Worm (Caenorhabditis elegans): ENCODE data around the gene nhr-247.
"Not testable (repeated sequence)": the region's sequence is repeated elsewhere in the genome, so short reads cannot be mapped to it uniquely, and the experiment has no call there.

Gene nhr-247

DNA sequence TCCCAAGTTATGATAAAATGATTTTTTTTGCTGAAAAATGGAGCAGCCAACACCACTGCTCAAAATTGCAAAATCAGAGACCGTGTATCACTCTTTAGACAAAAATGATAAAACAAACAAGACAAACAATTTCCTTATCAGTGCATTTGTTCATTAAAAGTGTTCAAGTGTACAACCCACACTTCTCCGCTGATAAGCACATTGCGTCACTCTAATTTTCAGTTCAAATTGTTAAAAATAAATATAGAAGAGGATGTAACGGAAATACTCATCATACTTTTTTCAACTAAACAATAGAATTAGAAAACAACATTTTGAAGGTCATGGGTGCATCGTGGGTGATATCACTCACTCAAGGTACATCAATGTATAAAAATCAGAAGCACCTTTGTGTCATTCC is 4.1 kb upstream of the nhr-247 start, which contains the start of gene nhr-291 (continued):
- TF ChIP-seq mdl-1 (tag; optimal IDR thresholded peaks at IDR 0.05): peak in 1 of 2 experiments; percentile 30
- peak; percentile 96 for TF ChIP-seq nhr-28 (tag; optimal IDR thresholded peaks at IDR 0.05)
- no peak for TF ChIP-seq hif-1 (tag; optimal IDR thresholded peaks at IDR 0.05)
- TF ChIP-seq ces-1 (GFP tag; optimal IDR thresholded peaks at IDR 0.05): no peak

ce11 chrV:15320756-15321332 is 1.9 kb upstream of the nhr-247 start:
- TF ChIP-seq Y105C5A.15 (GFP tag; IDR thresholded peaks at IDR 0.05) (0 out of 2 replicates have a peak, but pooled peaks have one; percentile 30), pha-4 (GFP tag; IDR thresholded peaks at IDR 0.05) (peak; percentile 74; the same call in 1 of the 2 replicates), mdt-29 (GFP tag; IDR thresholded peaks at IDR 0.05) (peak; percentile 86), vab-7 (GFP tag; IDR thresholded peaks at IDR 0.05) (peak; percentile 51; the same call in 1 of the 2 replicates), Y75B8A.6 (GFP tag; IDR thresholded peaks at IDR 0.05) (0 out of 2 replicates have a peak, but pooled peaks have one; percentile 46), egl-43 (GFP tag; IDR thresholded peaks at IDR 0.05) (0 out of 2 replicates have a peak, but pooled peaks have one; percentile 24), lim-7 (GFP tag; IDR thresholded peaks at IDR 0.05) (peak; percentile 73), ctbp-1 (GFP tag; IDR thresholded peaks at IDR 0.05) (peak; percentile 57; the same call in 1 of the 2 replicates), arid-1 (GFP tag; conservative IDR thresholded peaks at IDR 0.05) (peak; percentile 76; the same call in 1 of the 2 replicates), snpc-1.2 (GFP tag; IDR thresholded peaks at IDR 0.05) (peak; percentile 59; the same call in 1 of the 2 replicates), Y48G9A.11 (GFP tag; IDR thresholded peaks at IDR 0.05) (0 out of 2 replicates have a peak, but pooled peaks have one; percentile 60), madf-5 (GFP tag; IDR thresholded peaks at IDR 0.05) (0 out of 4 replicates have a peak, but pooled peaks of 1 of the 2 experiments have one; percentile 63), lin-1 (GFP tag; IDR thresholded peaks at IDR 0.05) (0 out of 2 replicates have a peak, but pooled peaks have one; percentile 57)
- TF ChIP-seq pha-4 (tag; optimal IDR thresholded peaks at IDR 0.05): not testable (repeated sequence)

- TF ChIP-seq egl-43 (GFP tag; IDR thresholded peaks at IDR 0.05) (0 out of 2 replicates have a peak, but pooled peaks have one; percentile 21), set-16 (GFP tag; IDR thresholded peaks at IDR 0.05) (peak; percentile 82), snpc-1.2 (GFP tag; IDR thresholded peaks at IDR 0.05) (0 out of 2 replicates have a peak, but pooled peaks have one; percentile 12)
Observed at ce11 chrV:15321912-15322311, 870 bp upstream of the nhr-247 start.

ce11 chrV:15323417-15323816 is 635 bp downstream of the nhr-247 start:
- TF ChIP-seq daf-16 (GFP tag; optimal IDR thresholded peaks at IDR 0.05): no peak
- TF ChIP-seq daf-16 (tag; optimal IDR thresholded peaks at IDR 0.05): peak; percentile 44
- no peak for TF ChIP-seq Y5F2A.4 (GFP tag; optimal IDR thresholded peaks at IDR 0.05)
- TF ChIP-seq dve-1 (tag; optimal IDR thresholded peaks at IDR 0.05; ENCODE audit: insufficient read depth): peak; percentile 23
- TF ChIP-seq ctbp-1 (GFP tag; IDR thresholded peaks at IDR 0.05): no peak
- TF ChIP-seq hif-1 (tag; optimal IDR thresholded peaks at IDR 0.05): no peak
- peak; percentile 73 for TF ChIP-seq nhr-28 (tag; optimal IDR thresholded peaks at IDR 0.05)
- TF ChIP-seq dmd-6 (GFP tag; IDR thresholded peaks at IDR 0.05): peak; percentile 59
- TF ChIP-seq pqm-1 (tag; optimal IDR thresholded peaks at IDR 0.05): peak; percentile 74
- TF ChIP-seq hlh-11 (tag; optimal IDR thresholded peaks at IDR 0.05): peak; percentile 27
- peak; percentile 19 for TF ChIP-seq nhr-6 (tag; optimal IDR thresholded peaks at IDR 0.05)

DNA sequence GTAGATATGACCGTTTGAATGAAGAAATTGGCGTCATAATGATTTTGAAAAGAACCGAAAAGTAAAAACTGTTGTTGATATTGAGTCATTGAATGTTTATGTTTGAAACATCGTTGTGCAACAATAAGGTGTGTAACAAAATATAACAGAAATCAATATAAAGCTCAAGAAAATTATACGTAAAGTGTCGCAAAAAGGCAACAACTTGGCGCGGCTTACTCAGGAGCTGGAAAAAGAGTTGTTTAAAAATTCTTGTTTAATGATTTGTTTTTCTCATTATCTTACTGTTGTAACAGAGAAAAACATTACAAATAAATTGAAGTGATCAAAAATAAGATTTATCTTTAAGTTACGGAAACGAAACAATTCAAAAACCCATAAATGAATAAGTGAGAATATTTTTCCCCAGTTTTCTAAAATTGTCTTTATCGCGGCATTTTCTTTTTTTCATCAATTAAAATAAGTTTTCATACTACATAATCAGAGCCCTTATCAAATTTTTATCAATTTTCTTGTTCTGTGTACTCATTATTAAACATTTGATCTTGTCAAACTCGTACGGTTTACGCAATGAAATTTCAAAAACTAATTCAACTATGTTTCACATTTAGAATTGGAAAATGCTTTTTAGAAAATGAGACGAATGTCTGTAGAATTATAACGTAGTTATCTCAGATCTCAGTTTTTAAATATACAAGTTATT is 5.1 kb downstream of the nhr-247 start, which contains the start of gene ZK1037.6:
TSS of gene ZK1037.6 (minus strand) at position 51 of the 703 bp plus-strand sequence.
- TF ChIP-seq pqm-1 (tag; optimal IDR thresholded peaks at IDR 0.05) (peak; percentile 9), daf-16 (GFP tag; optimal IDR thresholded peaks at IDR 0.05) (no peak), daf-16 (tag; optimal IDR thresholded peaks at IDR 0.05) (peak; percentile 15), nhr-28 (tag; optimal IDR thresholded peaks at IDR 0.05) (peak; percentile 0), ceh-44 (GFP tag; IDR thresholded peaks at IDR 0.05) (no peak)
